Worm (Caenorhabditis elegans) whole organism, L2 larva: ENCODE measurements around the gene del-2.

Source experiments
- F13H6.1 ChIP-seq: sonication (generic microtip); optimal IDR thresholded peaks from 2 replicates; lab custom pipeline; 2016; ENCODE audit warnings: missing genetic modification characterization, missing compliant biosample characterization
- Y55F3AM.14 ChIP-seq: fragments of 200-800 bp; sonication (Bioruptor generic); optimal IDR thresholded peaks from 2 replicates; lab custom pipeline; 2018; ENCODE audit warnings: mild to moderate bottlenecking, missing genetic modification characterization, missing compliant biosample characterization
- ama-1 ChIP-seq: fragments of 150-350 bp; optimal IDR thresholded peaks from 2 replicates; lab custom pipeline; 2018; ENCODE audit warnings: inconsistent platforms
- blmp-1 ChIP-seq: sonication (generic microtip); optimal IDR thresholded peaks from 2 replicates; lab custom pipeline; 2017; ENCODE audit warnings: missing genetic modification characterization, mild to moderate bottlenecking, missing compliant biosample characterization, antibody characterized with exemption, moderate library complexity; ENCODE audit not compliant: insufficient read depth
- crh-2 ChIP-seq: sonication (generic microtip); optimal IDR thresholded peaks from 2 replicates; lab custom pipeline; 2017; ENCODE audit warnings: missing biosample characterization, missing genetic modification characterization
- dmd-4 ChIP-seq: sonication (generic microtip); optimal IDR thresholded peaks from 2 replicates; lab custom pipeline; 2017; ENCODE audit warnings: missing biosample characterization, missing genetic modification characterization
- egl-27 ChIP-seq: sonication (generic microtip); optimal IDR thresholded peaks from 3 replicates; lab custom pipeline; 2017; ENCODE audit warnings: missing biosample characterization, missing genetic modification reagents, missing genetic modification characterization
- elt-3 ChIP-seq: sonication (generic microtip); optimal IDR thresholded peaks from 2 replicates; lab custom pipeline; 2017; ENCODE audit warnings: missing biosample characterization, missing genetic modification characterization
- fos-1 ChIP-seq: fragments of 150-350 bp; optimal IDR thresholded peaks from 2 replicates; lab custom pipeline; 2014; ENCODE audit warnings: missing biosample characterization, missing genetic modification characterization
- lin-11 ChIP-seq: fragments of 150-350 bp; sonication (generic microtip); optimal IDR thresholded peaks from 2 replicates; lab custom pipeline; 2014; ENCODE audit warnings: missing biosample characterization, missing genetic modification characterization, inconsistent platforms, mixed read lengths
- lin-39 ChIP-seq: fragments of 150-350 bp; optimal IDR thresholded peaks from 2 replicates; lab custom pipeline; 2014; ENCODE audit warnings: missing biosample characterization, missing genetic modification reagents, missing genetic modification characterization
- mab-5 ChIP-seq: fragments of 150-350 bp; optimal IDR thresholded peaks from 2 replicates; lab custom pipeline; 2014; ENCODE audit warnings: missing biosample characterization, missing genetic modification characterization
- mbf-1 ChIP-seq: sonication (generic microtip); optimal IDR thresholded peaks from 2 replicates; lab custom pipeline; 2017; ENCODE audit warnings: missing biosample characterization, missing genetic modification characterization
- nhr-10 ChIP-seq: sonication (generic microtip); optimal IDR thresholded peaks from 2 replicates; lab custom pipeline; 2017; ENCODE audit warnings: missing biosample characterization, missing genetic modification characterization
- nhr-11 ChIP-seq: fragments of 150-350 bp; optimal IDR thresholded peaks from 2 replicates; lab custom pipeline; 2014; ENCODE audit warnings: missing biosample characterization, missing genetic modification characterization
- nhr-129 ChIP-seq: fragments of 150-350 bp; optimal IDR thresholded peaks from 2 replicates; lab custom pipeline; 2014; ENCODE audit warnings: missing biosample characterization, missing genetic modification characterization
- nhr-21 ChIP-seq: fragments of 150-350 bp; optimal IDR thresholded peaks from 2 replicates; lab custom pipeline; 2014; ENCODE audit warnings: missing biosample characterization, missing genetic modification characterization
- nhr-23 ChIP-seq: fragments of 150-350 bp; optimal IDR thresholded peaks from 2 replicates; lab custom pipeline; 2014; ENCODE audit warnings: missing biosample characterization, missing genetic modification reagents, missing genetic modification characterization
- nhr-237 ChIP-seq: fragments of 150-350 bp; optimal IDR thresholded peaks from 2 replicates; lab custom pipeline; 2014; ENCODE audit warnings: missing biosample characterization, missing genetic modification characterization
- nhr-25 ChIP-seq: fragments of 150-350 bp; sonication (generic microtip); optimal IDR thresholded peaks from 3 replicates; lab custom pipeline; 2014; ENCODE audit warnings: missing biosample characterization, missing genetic modification characterization
- nhr-6 ChIP-seq: fragments of 150-350 bp; optimal IDR thresholded peaks from 2 replicates; lab custom pipeline; 2014; ENCODE audit warnings: missing biosample characterization, missing genetic modification characterization
- nhr-77 ChIP-seq: fragments of 150-350 bp; optimal IDR thresholded peaks from 2 replicates; lab custom pipeline; 2014; ENCODE audit warnings: missing biosample characterization, missing genetic modification characterization
- sem-4 ChIP-seq: fragments of 150-350 bp; optimal IDR thresholded peaks from 2 replicates; lab custom pipeline; 2014; ENCODE audit warnings: missing biosample characterization, missing genetic modification reagents, missing genetic modification characterization
- skn-1 ChIP-seq: sonication (generic microtip); optimal IDR thresholded peaks from 2 replicates; lab custom pipeline; 2017; ENCODE audit warnings: missing biosample characterization, missing genetic modification characterization
- sma-3 ChIP-seq: sonication (generic microtip); optimal IDR thresholded peaks from 2 replicates; lab custom pipeline; 2016; ENCODE audit warnings: missing genetic modification reagents, missing genetic modification characterization, missing compliant biosample characterization
- sma-9 ChIP-seq, 2 experiments: fragments of 150-350 bp in 1 of 2; sonication (generic microtip) in 1 of 2; optimal IDR thresholded peaks; 2 replicates each; lab custom pipeline; 2014 to 2016; ENCODE audit warnings: missing genetic modification characterization in 2 of 2, mild to moderate bottlenecking in 1 of 2, missing biosample characterization in 1 of 2, missing compliant biosample characterization in 1 of 2, missing genetic modification reagents in 1 of 2, moderate library complexity in 1 of 2
- snpc-4 ChIP-seq: fragments of 150-350 bp; optimal IDR thresholded peaks from 2 replicates; lab custom pipeline; 2014; ENCODE audit warnings: missing biosample characterization, missing genetic modification characterization
- unc-62 ChIP-seq: fragments of 150-350 bp; optimal IDR thresholded peaks from 2 replicates; lab custom pipeline; 2014; ENCODE audit warnings: missing biosample characterization, missing genetic modification reagents, missing genetic modification characterization
- ztf-11 ChIP-seq: sonication (generic microtip); optimal IDR thresholded peaks from 2 replicates; lab custom pipeline; 2017; ENCODE audit warnings: missing biosample characterization, missing genetic modification characterization
- ztf-4 ChIP-seq: fragments of 150-350 bp; optimal IDR thresholded peaks from 2 replicates; lab custom pipeline; 2014; ENCODE audit warnings: missing biosample characterization, missing genetic modification characterization

The del-2 gene

ce11 chrIV:9634848-9635247, 7.0 kb downstream of the del-2 start, which contains the start of gene mca-1:
mca-1 (minus strand) TSS chrIV:9634948.
- TF ChIP-seq nhr-129, result no peak
- no peak for TF ChIP-seq fos-1 (tag; lab: Kevin White, UChicago)

ce11 chrIV:9633889-9634288, 7.9 kb downstream of the del-2 start:
- TF ChIP-seq nhr-21 (tag; lab: Kevin White, UChicago) (no peak), dmd-4 (tag; lab: Kevin White, UChicago) (no peak), blmp-1 (tag; lab: Kevin White, UChicago) (peak; percentile 54), ama-1 (lab: Kevin White, UChicago) (no peak), sma-3 (GFP tag; lab: Kevin White, UChicago) (peak; percentile 62), nhr-10 (no peak)

DNA sequence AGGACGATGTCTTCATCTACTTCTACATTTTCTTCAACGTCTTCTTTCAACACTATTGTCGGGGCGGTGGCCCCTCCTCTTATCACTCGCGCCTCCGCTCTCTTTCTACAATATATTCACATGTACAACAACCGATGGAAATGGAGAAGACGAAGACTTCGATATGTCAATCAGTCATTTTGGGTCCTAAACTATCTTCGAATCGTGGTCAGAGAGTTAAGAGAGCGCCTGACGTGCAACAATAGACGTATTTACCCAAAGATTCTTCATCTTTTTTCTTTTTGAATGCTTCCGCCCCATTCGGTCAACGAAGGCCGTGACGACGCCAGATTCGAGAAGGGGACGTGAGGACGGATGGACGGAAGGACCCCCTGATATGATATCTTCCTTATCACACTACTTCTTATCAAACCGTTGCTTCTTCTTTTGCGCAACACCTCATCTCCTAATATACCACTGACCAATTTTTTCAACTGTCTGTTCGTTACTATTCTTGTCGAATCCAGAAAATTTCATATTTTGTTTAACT, 8.8 kb downstream of the del-2 start:
- TF ChIP-seq blmp-1 (tag; lab: Kevin White, UChicago) (no peak), mab-5 (tag; lab: Kevin White, UChicago) (no peak), nhr-25 (peak; percentile 4), skn-1 (tag; lab: Kevin White, UChicago) (no peak), lin-39 (no peak), nhr-237 (no peak), F13H6.1 (tag; lab: Kevin White, UChicago) (no peak), ztf-11 (tag; lab: Kevin White, UChicago) (no peak), sem-4 (tag; lab: Kevin White, UChicago) (no peak), mbf-1 (tag; lab: Kevin White, UChicago) (no peak), sma-9 (GFP tag; optimal IDR thresholded peaks at IDR 0.05; lab: Kevin White, UChicago) (peak; percentile 53), sma-9 (tag; optimal IDR thresholded peaks at IDR 0.05; lab: Kevin White, UChicago) (no peak), Y55F3AM.14 (GFP tag; lab: Kevin White, UChicago) (no peak), sma-3 (GFP tag; lab: Kevin White, UChicago) (peak; percentile 15), lin-11 (tag; lab: Kevin White, UChicago) (no peak), egl-27 (no peak), nhr-11 (tag; lab: Kevin White, UChicago) (no peak), nhr-6 (tag; lab: Kevin White, UChicago) (no peak)

DNA sequence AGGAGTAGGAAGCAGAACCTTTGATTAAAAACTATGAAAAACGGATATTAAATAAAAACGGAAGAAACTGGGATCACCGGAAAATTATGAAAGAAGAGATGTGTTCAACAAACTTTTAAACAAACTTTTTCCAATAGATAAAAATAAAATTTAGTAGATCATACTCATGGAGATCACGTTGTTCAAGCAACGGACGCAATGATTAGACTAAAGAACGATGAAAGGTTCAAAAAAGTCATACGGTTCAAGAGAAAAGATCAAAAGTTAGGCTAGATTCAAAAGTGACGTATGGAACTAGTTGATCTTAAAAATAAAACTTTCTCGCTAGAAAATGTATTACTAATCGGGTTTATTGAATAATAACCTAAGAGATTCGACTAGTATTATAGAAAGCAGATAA, 9.7 kb downstream of the del-2 start:
- no peak for TF ChIP-seq unc-62 (GFP tag; lab: Kevin White, UChicago)
- no peak for TF ChIP-seq skn-1 (tag; lab: Kevin White, UChicago)
- peak; percentile 28 for TF ChIP-seq nhr-21 (tag; lab: Kevin White, UChicago)
- no peak for TF ChIP-seq lin-39
- no peak for TF ChIP-seq ztf-4 (tag; lab: Kevin White, UChicago)
- TF ChIP-seq sma-9 (GFP tag; optimal IDR thresholded peaks at IDR 0.05; lab: Kevin White, UChicago), result peak; percentile 58
- TF ChIP-seq sma-9 (tag; optimal IDR thresholded peaks at IDR 0.05; lab: Kevin White, UChicago), result no peak
- TF ChIP-seq elt-3 (tag; lab: Kevin White, UChicago), result no peak
- no peak for TF ChIP-seq nhr-23 (tag; lab: Kevin White, UChicago)
- TF ChIP-seq egl-27, result no peak
- TF ChIP-seq blmp-1 (tag; lab: Kevin White, UChicago), result peak; percentile 40
- TF ChIP-seq nhr-77 (tag; lab: Kevin White, UChicago), result no peak
- no peak for TF ChIP-seq mbf-1 (tag; lab: Kevin White, UChicago)
- TF ChIP-seq ama-1 (lab: Kevin White, UChicago), result no peak
- TF ChIP-seq crh-2 (tag; lab: Kevin White, UChicago), result no peak

DNA sequence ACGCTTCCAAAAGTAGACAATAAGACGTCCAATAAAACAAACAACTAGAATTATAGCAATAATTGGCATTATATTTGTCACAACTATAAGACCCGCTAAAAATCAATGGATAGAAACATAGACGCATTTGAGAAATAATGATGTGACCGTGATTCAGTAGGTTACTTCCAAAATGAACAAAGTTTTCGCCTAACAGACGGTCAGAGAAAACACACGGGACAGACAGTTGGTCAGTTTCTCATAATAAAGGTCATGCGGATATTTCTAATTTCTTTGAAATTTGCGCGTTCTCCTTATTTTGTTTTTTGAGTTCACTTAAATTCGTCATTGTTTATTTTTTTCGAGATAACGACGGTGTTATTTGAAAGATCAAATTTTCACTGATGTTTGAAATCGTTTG, 10.2 kb downstream of the del-2 start:
- TF ChIP-seq sma-9 (GFP tag; optimal IDR thresholded peaks at IDR 0.05; lab: Kevin White, UChicago) (peak; percentile 2), sma-9 (tag; optimal IDR thresholded peaks at IDR 0.05; lab: Kevin White, UChicago) (no peak), egl-27 (no peak), lin-11 (tag; lab: Kevin White, UChicago) (no peak), nhr-25 (no peak)
- TF ChIP-seq, all 48 proteins: peak for 1

ce11 chrIV:9627033-9627432, 14.8 kb downstream of the del-2 start:
- TF ChIP-seq nhr-6 (tag; lab: Kevin White, UChicago), result no peak
- TF ChIP-seq snpc-4, result no peak
- no peak for TF ChIP-seq ztf-4 (tag; lab: Kevin White, UChicago)
- TF ChIP-seq dmd-4 (tag; lab: Kevin White, UChicago), result no peak
- TF ChIP-seq Y55F3AM.14 (GFP tag; lab: Kevin White, UChicago), result no peak
- no peak for TF ChIP-seq nhr-25
